Worm (Caenorhabditis elegans): ENCODE results near the gene emb-8.

The emb-8 gene

ce11 chrIII:5150012-5150411 is 49.5 kb downstream of the emb-8 start:
- TF ChIP-seq hmg-4 (GFP tag; optimal IDR thresholded peaks at IDR 0.05) (no peak), tra-4 (tag; optimal IDR thresholded peaks at IDR 0.05) (no peak), pes-1 (GFP tag; IDR thresholded peaks at IDR 0.05) (no peak), F13C5.2 (tag; optimal IDR thresholded peaks at IDR 0.05) (no peak), tbx-11 (GFP tag; IDR thresholded peaks at IDR 0.05) (no peak), scrt-1 (GFP tag; IDR thresholded peaks at IDR 0.05) (no peak), hmbx-1 (tag; optimal IDR thresholded peaks at IDR 0.05) (no peak), ets-7 (tag; optimal IDR thresholded peaks at IDR 0.05) (no peak), flt-1 (GFP tag; IDR thresholded peaks at IDR 0.05) (no peak), ceh-13 (GFP tag; optimal IDR thresholded peaks at IDR 0.05) (no peak), sea-1 (GFP tag; conservative IDR thresholded peaks at IDR 0.05) (no peak), B0310.2 (tag; optimal IDR thresholded peaks at IDR 0.05) (no peak), ama-1 (optimal IDR thresholded peaks at IDR 0.05) (no peak), aly-1 (tag; optimal IDR thresholded peaks at IDR 0.05) (no peak), hnd-1 (tag; optimal IDR thresholded peaks at IDR 0.05) (no peak), tbx-37 (GFP tag; conservative IDR thresholded peaks at IDR 0.05) (no peak), ceh-36 (tag; optimal IDR thresholded peaks at IDR 0.05) (no peak)

ce11 chrIII:5149478-5149877 is 50.0 kb downstream of the emb-8 start, which contains the start of gene Y54H5A.2:
TSS of gene Y54H5A.2 (minus strand) at chrIII:5149578.
- TF ChIP-seq aly-1 (tag; optimal IDR thresholded peaks at IDR 0.05) = no peak
- TF ChIP-seq B0310.2 (tag; optimal IDR thresholded peaks at IDR 0.05) = no peak
- TF ChIP-seq ceh-36 (tag; optimal IDR thresholded peaks at IDR 0.05) = no peak
- TF ChIP-seq hnd-1 (tag; optimal IDR thresholded peaks at IDR 0.05) = no peak
- TF ChIP-seq flt-1 (GFP tag; IDR thresholded peaks at IDR 0.05) = no peak
- no peak for TF ChIP-seq hmg-4 (GFP tag; optimal IDR thresholded peaks at IDR 0.05)
- TF ChIP-seq ets-7 (tag; optimal IDR thresholded peaks at IDR 0.05) = no peak
- TF ChIP-seq pes-1 (GFP tag; IDR thresholded peaks at IDR 0.05) = no peak
- TF ChIP-seq tbx-11 (GFP tag; IDR thresholded peaks at IDR 0.05) = no peak
- no peak for TF ChIP-seq F13C5.2 (tag; optimal IDR thresholded peaks at IDR 0.05)
- no peak for TF ChIP-seq sea-1 (GFP tag; conservative IDR thresholded peaks at IDR 0.05)

- TF ChIP-seq hmbx-1 (tag; optimal IDR thresholded peaks at IDR 0.05) = no peak
- TF ChIP-seq ceh-36 (tag; optimal IDR thresholded peaks at IDR 0.05) = no peak
- TF ChIP-seq hnd-1 (tag; optimal IDR thresholded peaks at IDR 0.05) = no peak
- no peak for TF ChIP-seq B0310.2 (tag; optimal IDR thresholded peaks at IDR 0.05)
- TF ChIP-seq scrt-1 (GFP tag; IDR thresholded peaks at IDR 0.05) = no peak
- TF ChIP-seq ceh-13 (GFP tag; optimal IDR thresholded peaks at IDR 0.05) = no peak
- TF ChIP-seq aly-1 (tag; optimal IDR thresholded peaks at IDR 0.05) = no peak
- TF ChIP-seq F13C5.2 (tag; optimal IDR thresholded peaks at IDR 0.05) = no peak
- no peak for TF ChIP-seq ets-7 (tag; optimal IDR thresholded peaks at IDR 0.05)
- TF ChIP-seq tbx-11 (GFP tag; IDR thresholded peaks at IDR 0.05) = no peak
- no peak for TF ChIP-seq sea-1 (GFP tag; conservative IDR thresholded peaks at IDR 0.05)
- TF ChIP-seq tra-4 (tag; optimal IDR thresholded peaks at IDR 0.05) = no peak
- TF ChIP-seq hmg-4 (GFP tag; optimal IDR thresholded peaks at IDR 0.05) = no peak
- TF ChIP-seq tbx-37 (GFP tag; conservative IDR thresholded peaks at IDR 0.05) = no peak
- no peak for TF ChIP-seq ama-1 (optimal IDR thresholded peaks at IDR 0.05)
- TF ChIP-seq pes-1 (GFP tag; IDR thresholded peaks at IDR 0.05) = no peak
These were observed 52.0 kb downstream of the emb-8 start for ce11 chrIII:5147445-5147844.

ce11 chrIII:5146749-5147148 is 52.7 kb downstream of the emb-8 start:
- TF ChIP-seq tbx-37 (GFP tag; conservative IDR thresholded peaks at IDR 0.05) = no peak

Data from whole organism, early embryonic.